Worm (Caenorhabditis elegans) whole organism, L1 larva: ENCODE results near the gene D2023.3.

Experiments used
- C04F5.9 ChIP-seq: sonication (generic microtip); optimal IDR thresholded peaks from 2 replicates; lab custom pipeline; 2016; ENCODE audit warnings: missing genetic modification characterization, missing compliant biosample characterization
- C16A3.4 ChIP-seq: fragments of 150-350 bp; optimal IDR thresholded peaks from 2 replicates; lab custom pipeline; 2014; ENCODE audit warnings: missing biosample characterization, missing genetic modification characterization
- Y116A8C.19 ChIP-seq: sonication (generic microtip); optimal IDR thresholded peaks from 2 replicates; lab custom pipeline; 2016; ENCODE audit warnings: missing compliant biosample characterization, missing genetic modification characterization, borderline replicate concordance
- aha-1 ChIP-seq: fragments of 150-350 bp; optimal IDR thresholded peaks from 2 replicates; lab custom pipeline; 2014; ENCODE audit warnings: missing biosample characterization, missing genetic modification characterization
- alr-1 ChIP-seq: fragments of 200-800 bp; sonication (Bioruptor generic); optimal IDR thresholded peaks from 2 replicates; lab custom pipeline; 2018; ENCODE audit warnings: borderline replicate concordance, mild to moderate bottlenecking, missing genetic modification characterization, missing compliant biosample characterization
- aly-2 ChIP-seq: fragments of 150-350 bp; optimal IDR thresholded peaks from 2 replicates; lab custom pipeline; 2014; ENCODE audit warnings: missing biosample characterization, missing genetic modification characterization
- blmp-1 ChIP-seq: fragments of 150-350 bp; optimal IDR thresholded peaks from 2 replicates; lab custom pipeline; 2014; ENCODE audit warnings: missing biosample characterization, missing genetic modification characterization
- ceh-63 ChIP-seq: fragments of 200-800 bp; sonication (Bioruptor generic); optimal IDR thresholded peaks from 2 replicates; lab custom pipeline; 2018; ENCODE audit warnings: mild to moderate bottlenecking, missing genetic modification characterization, missing compliant biosample characterization
- ceh-88 ChIP-seq: fragments of 200-800 bp; sonication (Bioruptor generic); IDR thresholded peaks from 2 replicates; pipeline ENCODE4 v1.3.6; 2022; ENCODE audit warnings: missing genetic modification characterization, missing compliant biosample characterization
- ceh-90 ChIP-seq: sonication (generic microtip); optimal IDR thresholded peaks from 2 replicates; lab custom pipeline; 2016; ENCODE audit warnings: missing genetic modification characterization, missing compliant biosample characterization
- ces-1 ChIP-seq: fragments of 150-350 bp; optimal IDR thresholded peaks from 2 replicates; lab custom pipeline; 2014; ENCODE audit warnings: missing biosample characterization, missing genetic modification reagents, missing genetic modification characterization
- dsc-1 ChIP-seq: sonication (generic microtip); optimal IDR thresholded peaks from 2 replicates; lab custom pipeline; 2016; ENCODE audit warnings: mild to moderate bottlenecking, missing genetic modification characterization, missing compliant biosample characterization
- efl-1 ChIP-seq, 4 experiments: fragments of 150-350 bp; optimal IDR thresholded peaks in 3 of 4; peaks in 1 of 4; 1 replicate in 1 of 4; 2 replicates in 3 of 4; lab custom pipeline; 2014; ENCODE audit warnings: missing biosample characterization in 2 of 4, missing genetic modification characterization in 2 of 4, missing genetic modification reagents in 2 of 4
- egl-13 ChIP-seq: sonication (generic microtip); optimal IDR thresholded peaks from 2 replicates; lab custom pipeline; 2016; ENCODE audit warnings: missing genotype, missing genetic modification reagents, missing genetic modification characterization, missing compliant biosample characterization
- egl-27 ChIP-seq, 2 experiments: fragments of 150-350 bp in 1 of 2; sonication (generic microtip); optimal IDR thresholded peaks; 3 replicates each; lab custom pipeline; 2017 to 2018; ENCODE audit warnings: missing biosample characterization in 2 of 2, missing genetic modification characterization in 2 of 2, missing genetic modification reagents in 2 of 2
- elt-2 ChIP-seq: sonication (generic microtip); optimal IDR thresholded peaks from 2 replicates; lab custom pipeline; 2016; ENCODE audit warnings: missing genetic modification characterization, mild to moderate bottlenecking, inconsistent platforms, missing compliant biosample characterization, missing genetic modification reagents
- fkh-4 ChIP-seq: sonication (generic microtip); optimal IDR thresholded peaks from 2 replicates; lab custom pipeline; 2016; ENCODE audit warnings: missing compliant biosample characterization, missing genetic modification characterization, borderline replicate concordance
- fos-1 ChIP-seq: fragments of 150-350 bp; optimal IDR thresholded peaks from 2 replicates; lab custom pipeline; 2014; ENCODE audit warnings: missing biosample characterization, missing genetic modification characterization
- grh-1 ChIP-seq: fragments of 200-800 bp; sonication (Bioruptor generic); IDR thresholded peaks from 2 replicates; pipeline ENCODE4 v1.3.6; 2022; ENCODE audit warnings: missing genetic modification reagents, missing genetic modification characterization, missing compliant biosample characterization
- hlh-17 ChIP-seq: fragments of 200-800 bp; sonication (Bioruptor generic); optimal IDR thresholded peaks from 2 replicates; lab custom pipeline; 2018; ENCODE audit warnings: missing genetic modification characterization, mild to moderate bottlenecking, missing compliant biosample characterization, moderate library complexity, borderline replicate concordance
- hpl-2 ChIP-seq: fragments of 150-350 bp; optimal IDR thresholded peaks from 2 replicates; lab custom pipeline; 2014; ENCODE audit warnings: missing biosample characterization, missing genetic modification reagents, missing genetic modification characterization
- jun-1 ChIP-seq: fragments of 150-350 bp; optimal IDR thresholded peaks from 2 replicates; lab custom pipeline; 2014; ENCODE audit warnings: missing biosample characterization, missing genetic modification reagents, missing genetic modification characterization
- lin-13 ChIP-seq: fragments of 150-350 bp; optimal IDR thresholded peaks from 2 replicates; lab custom pipeline; 2014; ENCODE audit warnings: missing biosample characterization, missing genetic modification reagents, missing genetic modification characterization
- lin-35 ChIP-seq, 2 experiments: fragments of 150-350 bp; optimal IDR thresholded peaks; 2 replicates each; lab custom pipeline; 2014; ENCODE audit warnings: missing biosample characterization in 2 of 2, missing genetic modification characterization in 2 of 2, missing genetic modification reagents in 2 of 2
- lin-39 ChIP-seq: fragments of 150-350 bp; optimal IDR thresholded peaks from 2 replicates; lab custom pipeline; 2014; ENCODE audit warnings: missing biosample characterization, missing genetic modification reagents, missing genetic modification characterization
- lir-3 ChIP-seq: sonication (generic microtip); optimal IDR thresholded peaks from 2 replicates; lab custom pipeline; 2016; ENCODE audit warnings: mild to moderate bottlenecking, missing genetic modification characterization, moderate library complexity, missing compliant biosample characterization; ENCODE audit not compliant: poor library complexity
- lsy-2 ChIP-seq, 2 experiments: fragments of 150-350 bp; optimal IDR thresholded peaks; 2 replicates each; lab custom pipeline; 2014; ENCODE audit warnings: missing biosample characterization in 2 of 2, missing genetic modification characterization in 2 of 2
- mdl-1 ChIP-seq, 2 experiments: fragments of 150-350 bp; optimal IDR thresholded peaks; 2 replicates each; lab custom pipeline; 2014 to 2017; ENCODE audit warnings: missing biosample characterization in 2 of 2, missing genetic modification characterization in 2 of 2, inconsistent platforms in 1 of 2
- mep-1 ChIP-seq: fragments of 150-350 bp; optimal IDR thresholded peaks from 2 replicates; lab custom pipeline; 2014; ENCODE audit warnings: missing biosample characterization, missing genetic modification characterization
- nhr-11 ChIP-seq: fragments of 150-350 bp; optimal IDR thresholded peaks from 2 replicates; lab custom pipeline; 2014; ENCODE audit warnings: missing biosample characterization, missing genetic modification characterization
- nhr-12 ChIP-seq: sonication (generic microtip); optimal IDR thresholded peaks from 2 replicates; lab custom pipeline; 2017; ENCODE audit warnings: missing biosample characterization, missing genetic modification characterization
- nhr-20 ChIP-seq: sonication (generic microtip); optimal IDR thresholded peaks from 2 replicates; lab custom pipeline; 2016; ENCODE audit warnings: mild to moderate bottlenecking, missing genetic modification characterization, missing compliant biosample characterization
- nhr-28 ChIP-seq: fragments of 150-350 bp; optimal IDR thresholded peaks from 2 replicates; lab custom pipeline; 2014; ENCODE audit warnings: missing biosample characterization, missing genetic modification characterization
- nhr-47 ChIP-seq: sonication (generic microtip); optimal IDR thresholded peaks from 2 replicates; lab custom pipeline; 2016; ENCODE audit warnings: mild to moderate bottlenecking, missing genetic modification characterization, moderate library complexity, missing compliant biosample characterization
- nhr-71 ChIP-seq: sonication (generic microtip); optimal IDR thresholded peaks from 2 replicates; lab custom pipeline; 2016; ENCODE audit warnings: mild to moderate bottlenecking, missing genetic modification characterization, moderate library complexity, missing compliant biosample characterization
- nhr-85 ChIP-seq: sonication (generic microtip); peaks from one replicate; lab custom pipeline; 2016; ENCODE audit warnings: missing genetic modification characterization, inconsistent platforms, missing compliant biosample characterization
- nhr-90 ChIP-seq: sonication (generic microtip); optimal IDR thresholded peaks from 2 replicates; lab custom pipeline; 2016; ENCODE audit warnings: mild to moderate bottlenecking, missing genetic modification characterization, missing compliant biosample characterization; ENCODE audit not compliant: poor library complexity
- pag-3 ChIP-seq: sonication (generic microtip); optimal IDR thresholded peaks from 2 replicates; lab custom pipeline; 2017; ENCODE audit warnings: missing genetic modification characterization, mild to moderate bottlenecking, missing compliant biosample characterization, antibody characterized with exemption, borderline replicate concordance; ENCODE audit not compliant: insufficient read depth
- pax-3 ChIP-seq: fragments of 200-800 bp; sonication (Bioruptor generic); optimal IDR thresholded peaks from 2 replicates; lab custom pipeline; 2018; ENCODE audit warnings: mild to moderate bottlenecking, missing genetic modification characterization, moderate library complexity, missing compliant biosample characterization
- rnt-1 ChIP-seq: sonication (generic microtip); optimal IDR thresholded peaks from 2 replicates; lab custom pipeline; 2016; ENCODE audit warnings: mild to moderate bottlenecking, missing genetic modification characterization, moderate library complexity, missing compliant biosample characterization
- sox-4 ChIP-seq: sonication (generic microtip); optimal IDR thresholded peaks from 2 replicates; lab custom pipeline; 2016; ENCODE audit warnings: missing genetic modification characterization, missing compliant biosample characterization
- sup-37 ChIP-seq: fragments of 200-800 bp; sonication (Bioruptor generic); optimal IDR thresholded peaks from 2 replicates; lab custom pipeline; 2018; ENCODE audit warnings: mild to moderate bottlenecking, missing genetic modification characterization, missing compliant biosample characterization
- swsn-7 ChIP-seq: sonication (generic microtip); optimal IDR thresholded peaks from 2 replicates; lab custom pipeline; 2016; ENCODE audit warnings: missing genetic modification characterization, missing compliant biosample characterization
- tbx-2 ChIP-seq: sonication (generic microtip); optimal IDR thresholded peaks from 2 replicates; lab custom pipeline; 2016; ENCODE audit warnings: missing genetic modification characterization, missing compliant biosample characterization
- tlp-1 ChIP-seq: fragments of 150-350 bp; optimal IDR thresholded peaks from 2 replicates; lab custom pipeline; 2014; ENCODE audit warnings: missing biosample characterization, missing genetic modification characterization
- unc-62 ChIP-seq: fragments of 150-350 bp; optimal IDR thresholded peaks from 2 replicates; lab custom pipeline; 2014; ENCODE audit warnings: missing biosample characterization, missing genetic modification reagents, missing genetic modification characterization
- unc-86 ChIP-seq: sonication (generic microtip); optimal IDR thresholded peaks from 2 replicates; lab custom pipeline; 2016; ENCODE audit warnings: missing genetic modification characterization, missing compliant biosample characterization
- vab-15 ChIP-seq: sonication (generic microtip); optimal IDR thresholded peaks from 2 replicates; lab custom pipeline; 2017; ENCODE audit warnings: missing genotype, mild to moderate bottlenecking, missing genetic modification characterization, missing compliant biosample characterization
- ztf-11 ChIP-seq, 2 experiments: sonication (generic microtip); optimal IDR thresholded peaks; 2 replicates each; lab custom pipeline; 2016 to 2017; ENCODE audit warnings: missing genetic modification characterization in 2 of 2, missing biosample characterization in 1 of 2, missing compliant biosample characterization in 1 of 2

Gene D2023.3

DNA sequence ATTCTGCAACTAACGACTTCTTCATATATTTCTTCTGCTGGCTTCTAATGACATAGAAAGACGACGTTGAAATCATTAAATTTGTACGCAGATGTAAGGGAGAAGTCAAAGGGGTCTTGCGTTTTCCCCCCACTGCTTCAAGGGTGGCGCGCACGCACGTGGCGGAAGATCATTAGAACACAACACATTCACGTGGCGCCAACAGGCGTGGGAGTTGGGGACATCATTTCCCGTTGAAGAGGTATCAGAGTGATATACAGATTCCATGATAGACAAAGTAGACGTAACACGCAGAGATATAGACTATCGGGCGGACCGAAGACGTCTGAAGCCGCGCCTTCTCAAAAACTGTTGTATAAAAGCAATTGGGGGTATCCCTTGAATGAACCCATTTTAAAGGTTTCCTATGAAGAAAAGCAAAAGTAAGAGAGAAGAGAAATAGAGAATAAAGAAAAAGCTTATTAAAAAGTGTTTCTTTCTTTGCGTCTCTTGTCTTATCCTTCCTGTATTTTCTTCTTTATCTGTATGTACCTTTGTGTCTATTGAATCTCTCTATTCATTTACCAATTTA, 12.5 kb downstream of the D2023.3 start (continued):
- TF ChIP-seq ces-1 (GFP tag; lab: Kevin White, UChicago) (no peak), mdl-1 (tag; optimal IDR thresholded peaks at IDR 0.05; lab: Kevin White, UChicago) (peak in 1 of 2 experiments; percentile 96), ceh-63 (GFP tag; lab: Kevin White, UChicago) (no peak), jun-1 (tag; lab: Kevin White, UChicago) (peak; percentile 24), nhr-11 (tag; lab: Kevin White, UChicago) (no peak), sup-37 (GFP tag; lab: Kevin White, UChicago) (no peak), efl-1 (optimal IDR thresholded peaks at IDR 0.05; lab: Kevin White, UChicago) (no peak), efl-1 (GFP tag; optimal IDR thresholded peaks at IDR 0.05 in 1 of 2; lab: Kevin White, UChicago) (no peak), nhr-47 (peak; percentile 76), dsc-1 (no peak), aly-2 (tag; lab: Kevin White, UChicago) (no peak), grh-1 (peak; percentile 76), lin-13 (GFP tag; lab: Kevin White, UChicago) (peak; percentile 41), nhr-28 (tag; lab: Kevin White, UChicago) (no peak), aha-1 (tag; lab: Kevin White, UChicago) (no peak), tbx-2 (tag; lab: Kevin White, UChicago) (peak; percentile 78), lin-35 (GFP tag; optimal IDR thresholded peaks at IDR 0.05; lab: Kevin White, UChicago) (peak in 1 of 2 experiments; percentile 71), ceh-88 (GFP tag; lab: Robert Waterston, UW) (no peak), nhr-85 (tag; lab: Kevin White, UChicago) (peak; percentile 99), lsy-2 (tag; optimal IDR thresholded peaks at IDR 0.05; lab: Kevin White, UChicago) (peak; percentile 21 to 53), vab-15 (tag; lab: Kevin White, UChicago) (peak; percentile 56), C04F5.9 (no peak), pax-3 (tag; lab: Kevin White, UChicago) (no peak), swsn-7 (tag; lab: Kevin White, UChicago) (peak; percentile 23), mep-1 (no peak), nhr-12 (tag; lab: Kevin White, UChicago) (no peak), pag-3 (tag; lab: Kevin White, UChicago) (no peak), C16A3.4 (tag; lab: Kevin White, UChicago) (peak; percentile 46), egl-13 (tag; lab: Kevin White, UChicago) (no peak), hpl-2 (no peak), alr-1 (tag; lab: Kevin White, UChicago) (no peak), Y116A8C.19 (no peak), hlh-17 (GFP tag; lab: Kevin White, UChicago) (no peak), nhr-90 (peak; percentile 88), fos-1 (tag; lab: Kevin White, UChicago) (no peak), sox-4 (tag; lab: Kevin White, UChicago) (no peak), tlp-1 (tag; lab: Kevin White, UChicago) (no peak)

DNA sequence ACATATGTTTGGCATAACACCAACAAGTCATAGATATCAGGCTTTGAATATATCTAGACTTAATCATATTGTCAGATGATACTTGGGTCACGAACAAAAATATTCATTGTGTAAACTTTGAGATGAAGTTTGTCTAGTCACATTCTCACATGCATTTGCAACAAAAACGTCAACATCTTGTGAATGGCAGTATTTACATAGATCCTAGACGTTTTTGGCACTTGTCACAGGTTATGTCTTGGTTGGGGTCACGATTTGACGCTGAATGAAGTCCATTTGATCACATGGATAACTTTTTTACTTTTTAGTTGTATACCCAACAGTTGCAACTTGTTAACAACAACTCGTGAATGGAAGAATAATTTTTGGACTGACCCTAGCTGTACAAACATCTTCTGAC, 13.5 kb downstream of the D2023.3 start:
- TF ChIP-seq ztf-11 (tag; optimal IDR thresholded peaks at IDR 0.05; lab: Kevin White, UChicago) (no peak), lin-35 (GFP tag; optimal IDR thresholded peaks at IDR 0.05; lab: Kevin White, UChicago) (peak in 1 of 2 experiments; percentile 53), nhr-71 (peak; percentile 73), unc-86 (no peak), nhr-47 (no peak), unc-62 (GFP tag; lab: Kevin White, UChicago) (no peak), fkh-4 (tag; lab: Kevin White, UChicago) (no peak), lir-3 (tag; lab: Kevin White, UChicago) (peak; percentile 20), ces-1 (GFP tag; lab: Kevin White, UChicago) (no peak), Y116A8C.19 (no peak), ceh-90 (no peak), efl-1 (optimal IDR thresholded peaks at IDR 0.05; lab: Kevin White, UChicago) (no peak), efl-1 (GFP tag; optimal IDR thresholded peaks at IDR 0.05 in 1 of 2; lab: Kevin White, UChicago) (peak in 1 of 2 experiments; percentile 80), egl-13 (tag; lab: Kevin White, UChicago) (no peak), tlp-1 (tag; lab: Kevin White, UChicago) (no peak), elt-2 (tag; lab: Kevin White, UChicago) (no peak), hpl-2 (no peak), nhr-20 (tag; lab: Kevin White, UChicago) (peak; percentile 67), lin-39 (tag; lab: Kevin White, UChicago) (no peak), egl-27 (tag; optimal IDR thresholded peaks at IDR 0.05; lab: Kevin White, UChicago) (no peak), nhr-12 (tag; lab: Kevin White, UChicago) (no peak), blmp-1 (tag; lab: Kevin White, UChicago) (no peak), rnt-1 (tag; lab: Kevin White, UChicago) (no peak), C04F5.9 (no peak)
